Worm (Caenorhabditis elegans) whole organism, L2 larva: ENCODE results near the gene lin-9.

Experiments
- ama-1 ChIP-seq: fragments of 150-350 bp; optimal IDR thresholded peaks from 2 replicates; lab custom pipeline; 2018; ENCODE audit warnings: inconsistent platforms
- blmp-1 ChIP-seq: sonication (generic microtip); optimal IDR thresholded peaks from 2 replicates; lab custom pipeline; 2017; ENCODE audit warnings: missing genetic modification characterization, mild to moderate bottlenecking, missing compliant biosample characterization, antibody characterized with exemption, moderate library complexity; ENCODE audit not compliant: insufficient read depth
- elt-1 ChIP-seq: fragments of 150-350 bp; optimal IDR thresholded peaks from 2 replicates; lab custom pipeline; 2014; ENCODE audit warnings: missing biosample characterization, missing genetic modification characterization
- mdl-1 ChIP-seq, 2 experiments: fragments of 150-350 bp in 1 of 2; sonication (generic microtip) in 1 of 2; optimal IDR thresholded peaks; 2 replicates each; lab custom pipeline; 2017; ENCODE audit warnings: missing biosample characterization in 2 of 2, missing genetic modification characterization in 2 of 2
- nhr-11 ChIP-seq: fragments of 150-350 bp; optimal IDR thresholded peaks from 2 replicates; lab custom pipeline; 2014; ENCODE audit warnings: missing biosample characterization, missing genetic modification characterization
- unc-39 ChIP-seq: fragments of 150-350 bp; optimal IDR thresholded peaks from 2 replicates; lab custom pipeline; 2014; ENCODE audit warnings: missing biosample characterization, missing genetic modification characterization

ce11 chrIII:8917879-8918381 lies 14.0 kb upstream of the lin-9 start, which contains the start of gene cdc-25.3:
- TF ChIP-seq nhr-11 (tag; lab: Kevin White, UChicago) (no peak), unc-39 (tag; lab: Kevin White, UChicago) (no peak), blmp-1 (tag; lab: Kevin White, UChicago) (no peak), ama-1 (lab: Kevin White, UChicago) (no peak), mdl-1 (tag; optimal IDR thresholded peaks at IDR 0.05; lab: Kevin White, UChicago) (no peak), elt-1 (tag; lab: Kevin White, UChicago) (no peak)
